Fruit fly (Drosophila melanogaster): ENCODE results near the gene ND-B14.5AL.

ND-B14.5AL gene

dm6 chr3L:22607076-22607475 lies 907 bp downstream of the ND-B14.5AL start:
- TF ChIP-seq topi (GFP tag; optimal IDR thresholded peaks at IDR 0.05) (no peak), Eip93F (GFP tag; optimal IDR thresholded peaks at IDR 0.05) (no peak), Ets21C (GFP tag; optimal IDR thresholded peaks at IDR 0.05) (no peak), CG7368 (GFP tag; optimal IDR thresholded peaks at IDR 0.05) (no peak), CG15336 (GFP tag; IDR thresholded peaks at IDR 0.05) (no peak)

dm6 chr3L:22616784-22617183 lies 10.6 kb downstream of the ND-B14.5AL start:
- TF ChIP-seq CG4318 (GFP tag; optimal IDR thresholded peaks at IDR 0.05) (no peak), CG10631 (GFP tag; optimal IDR thresholded peaks at IDR 0.05) (no peak), dsx (GFP tag; optimal IDR thresholded peaks at IDR 0.05; ENCODE audit: poor library complexity, severe bottlenecking) (no peak), Eip93F (GFP tag; optimal IDR thresholded peaks at IDR 0.05) (no peak), CG8119 (GFP tag; IDR thresholded peaks at IDR 0.05) (no peak), spab (GFP tag; optimal IDR thresholded peaks at IDR 0.05) (no peak), Ets96B (tag; optimal IDR thresholded peaks at IDR 0.05) (no peak), Met (GFP tag; optimal IDR thresholded peaks at IDR 0.05) (no peak), esn (GFP tag; optimal IDR thresholded peaks at IDR 0.05) (no peak)

DNA sequence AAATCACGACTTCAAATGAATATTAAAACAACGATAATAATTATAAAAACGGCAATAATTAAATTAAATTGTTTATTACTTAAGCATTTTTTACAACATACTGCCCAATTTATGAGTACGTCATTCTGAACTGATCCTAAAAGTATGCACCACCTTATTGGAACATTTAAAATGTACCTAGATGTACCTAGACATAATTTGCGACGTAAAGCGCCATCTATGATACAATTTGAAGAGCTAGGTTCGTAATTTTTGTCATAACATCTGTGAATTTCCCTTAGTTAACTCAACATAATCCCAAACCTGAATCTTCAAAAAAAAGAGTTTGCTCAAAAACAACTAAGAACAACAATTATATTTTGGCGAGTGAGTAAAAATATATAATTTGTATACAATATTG lies 27.9 kb downstream of the ND-B14.5AL start:
- TF ChIP-seq CG31627 (GFP tag; optimal IDR thresholded peaks at IDR 0.05): no peak
- TF ChIP-seq eg (GFP tag; IDR thresholded peaks at IDR 0.05): no peak
- TF ChIP-seq CG11294 (GFP tag; IDR thresholded peaks at IDR 0.05): no peak
- no peak for TF ChIP-seq Lpt (GFP tag; optimal IDR thresholded peaks at IDR 0.05)
- no peak for TF ChIP-seq fkh (GFP tag; optimal IDR thresholded peaks at IDR 0.05)
- no peak for TF ChIP-seq CG8319 (GFP tag; optimal IDR thresholded peaks at IDR 0.05)
- no peak for TF ChIP-seq Hr4 (GFP tag; optimal IDR thresholded peaks at IDR 0.05)
- TF ChIP-seq spab (GFP tag; optimal IDR thresholded peaks at IDR 0.05): no peak
- TF ChIP-seq CG3919 (GFP tag; optimal IDR thresholded peaks at IDR 0.05): no peak
- no peak for TF ChIP-seq Sox15 (GFP tag; optimal IDR thresholded peaks at IDR 0.05)
- TF ChIP-seq Sox102F (GFP tag; optimal IDR thresholded peaks at IDR 0.05): no peak
- TF ChIP-seq lz (GFP tag; optimal IDR thresholded peaks at IDR 0.05): no peak
- no peak for TF ChIP-seq CG1621 (tag; optimal IDR thresholded peaks at IDR 0.05)
- TF ChIP-seq Ets96B (tag; optimal IDR thresholded peaks at IDR 0.05): no peak

- TF ChIP-seq CG8319 (GFP tag; optimal IDR thresholded peaks at IDR 0.05): no peak
- TF ChIP-seq Hr4 (GFP tag; optimal IDR thresholded peaks at IDR 0.05): no peak
- no peak for TF ChIP-seq Smox (GFP tag; optimal IDR thresholded peaks at IDR 0.05)
- no peak for TF ChIP-seq Hr39 (GFP tag; optimal IDR thresholded peaks at IDR 0.05)
- no peak for TF ChIP-seq CG8119 (GFP tag; IDR thresholded peaks at IDR 0.05)
- TF ChIP-seq CG16779 (tag; optimal IDR thresholded peaks at IDR 0.05): no peak
- no peak for TF ChIP-seq CG6792 (GFP tag; optimal IDR thresholded peaks at IDR 0.05)
These were observed 31.8 kb downstream of the ND-B14.5AL start, which contains the start of gene CG14459 for dm6 chr3L:22637866-22638534. Gene CG14459 (minus strand): TSS chr3L:22637916.

- no peak for TF ChIP-seq achi (GFP tag; optimal IDR thresholded peaks at IDR 0.05)
- TF ChIP-seq Eip93F (GFP tag; optimal IDR thresholded peaks at IDR 0.05): no peak
- no peak for TF ChIP-seq CG34406 (GFP tag; optimal IDR thresholded peaks at IDR 0.05)
- TF ChIP-seq Gug (GFP tag; IDR thresholded peaks at IDR 0.05): no peak
- TF ChIP-seq fd59A (GFP tag; optimal IDR thresholded peaks at IDR 0.05): no peak
These were observed 36.2 kb downstream of the ND-B14.5AL start for dm6 chr3L:22642276-22642900.

Measured in whole organism, prepupa.